Fruit fly (Drosophila melanogaster) whole organism, prepupa: ENCODE data around the gene yrt.
A peak's percentile ranks its signal among the peaks of the same experiment; 100 is the strongest.

Experiments used
- CG10631 ChIP-seq: fragments of 200-800 bp; sonication (Bioruptor generic); optimal IDR thresholded peaks from 2 replicates; lab custom pipeline; 2016; ENCODE audit warnings: missing biosample characterization, missing genetic modification characterization
- CG11902 ChIP-seq: fragments of 200-800 bp; sonication (Bioruptor generic); optimal IDR thresholded peaks from 3 replicates; lab custom pipeline; 2016; ENCODE audit warnings: missing biosample characterization, missing genetic modification characterization
- CG15336 ChIP-seq: fragments of 200-800 bp; sonication (Bioruptor generic); IDR thresholded peaks from 2 replicates; pipeline ENCODE4 v1.3.6; 2022; ENCODE audit warnings: missing biosample characterization, missing genetic modification characterization
- CG1621 ChIP-seq: fragments of 200-800 bp; sonication (Bioruptor generic); optimal IDR thresholded peaks from 3 replicates; lab custom pipeline; 2018; ENCODE audit warnings: missing biosample characterization, mild to moderate bottlenecking, missing genetic modification characterization
- CG3919 ChIP-seq: fragments of 200-800 bp; sonication (Bioruptor generic); optimal IDR thresholded peaks from 3 replicates; lab custom pipeline; 2016; ENCODE audit warnings: missing biosample characterization, missing genetic modification characterization
- CG6163 ChIP-seq: fragments of 200-800 bp; sonication (Bioruptor generic); IDR thresholded peaks from 3 replicates; pipeline ENCODE4 v1.3.6; 2022; ENCODE audit warnings: missing biosample characterization, missing genetic modification characterization
- CG6276 ChIP-seq: fragments of 200-800 bp; sonication (Bioruptor generic); optimal IDR thresholded peaks from 2 replicates; lab custom pipeline; 2017; ENCODE audit warnings: missing biosample characterization, mild to moderate bottlenecking, missing genetic modification characterization
- CG6792 ChIP-seq: fragments of 200-800 bp; sonication (Bioruptor generic); optimal IDR thresholded peaks from 3 replicates; lab custom pipeline; 2016; ENCODE audit warnings: missing biosample characterization, missing genetic modification characterization
- CG6808 ChIP-seq: fragments of 200-800 bp; sonication (Bioruptor generic); optimal IDR thresholded peaks from 3 replicates; lab custom pipeline; 2017; ENCODE audit warnings: missing biosample characterization, missing genetic modification characterization, mild to moderate bottlenecking, moderate library complexity, missing genetic modification reagents
- CG6854 ChIP-seq: fragments of 200-800 bp; sonication (Bioruptor generic); optimal IDR thresholded peaks from 2 replicates; lab custom pipeline; 2017; ENCODE audit warnings: missing biosample characterization, mild to moderate bottlenecking, missing genetic modification characterization
- CG8119 ChIP-seq: fragments of 200-800 bp; sonication (Bioruptor generic); IDR thresholded peaks from 3 replicates; pipeline ENCODE4 v1.3.6; 2022; ENCODE audit warnings: missing biosample characterization, missing genetic modification characterization
- CG8319 ChIP-seq: fragments of 200-800 bp; sonication (Bioruptor generic); optimal IDR thresholded peaks from 3 replicates; lab custom pipeline; 2016; ENCODE audit warnings: missing biosample characterization, missing genetic modification characterization
- CG9139 ChIP-seq: fragments of 200-800 bp; sonication (Bioruptor generic); optimal IDR thresholded peaks from 3 replicates; lab custom pipeline; 2017; ENCODE audit warnings: missing biosample characterization, mild to moderate bottlenecking, missing genetic modification characterization
- Eip75B ChIP-seq: fragments of 200-800 bp; sonication (Bioruptor generic); optimal IDR thresholded peaks from 3 replicates; lab custom pipeline; 2016; ENCODE audit warnings: missing biosample characterization, missing genetic modification characterization
- Eip93F ChIP-seq: fragments of 200-800 bp; sonication (Bioruptor generic); optimal IDR thresholded peaks from 2 replicates; lab custom pipeline; 2016; ENCODE audit warnings: missing biosample characterization, mild to moderate bottlenecking, missing genetic modification characterization
- Ets96B ChIP-seq: fragments of 200-800 bp; optimal IDR thresholded peaks from 2 replicates; lab custom pipeline; 2019; ENCODE audit warnings: missing biosample characterization, mild to moderate bottlenecking, missing genetic modification characterization, moderate library complexity
- Hr38 ChIP-seq: sonication (Bioruptor generic); optimal IDR thresholded peaks from 2 replicates; lab custom pipeline; 2016; ENCODE audit warnings: missing biosample characterization, missing genetic modification characterization
- Hr39 ChIP-seq: fragments of 200-800 bp; sonication (Bioruptor generic); optimal IDR thresholded peaks from 2 replicates; lab custom pipeline; 2016; ENCODE audit warnings: missing biosample characterization, missing genetic modification characterization
- Hr4 ChIP-seq: fragments of 200-800 bp; sonication (Bioruptor generic); optimal IDR thresholded peaks from 3 replicates; lab custom pipeline; 2016; ENCODE audit warnings: missing biosample characterization, missing genetic modification characterization
- Lpt ChIP-seq: fragments of 200-800 bp; sonication (Bioruptor generic); optimal IDR thresholded peaks from 3 replicates; lab custom pipeline; 2016; ENCODE audit warnings: missing biosample characterization, missing genetic modification characterization
- Met ChIP-seq: fragments of 200-800 bp; sonication (Bioruptor generic); optimal IDR thresholded peaks from 3 replicates; lab custom pipeline; 2016; ENCODE audit warnings: missing biosample characterization, missing genetic modification characterization
- OdsH ChIP-seq: fragments of 200-800 bp; sonication (Bioruptor generic); optimal IDR thresholded peaks from 3 replicates; lab custom pipeline; 2016; ENCODE audit warnings: missing biosample characterization, missing genetic modification characterization
- Smox ChIP-seq: fragments of 200-800 bp; sonication (Bioruptor generic); optimal IDR thresholded peaks from 3 replicates; lab custom pipeline; 2016; ENCODE audit warnings: missing biosample characterization, missing genetic modification characterization
- Sox102F ChIP-seq: fragments of 200-800 bp; sonication (Bioruptor generic); optimal IDR thresholded peaks from 2 replicates; lab custom pipeline; 2016; ENCODE audit warnings: missing biosample characterization, mild to moderate bottlenecking, missing genetic modification characterization
- Sox14 ChIP-seq: fragments of 200-800 bp; sonication (Bioruptor generic); optimal IDR thresholded peaks from 3 replicates; lab custom pipeline; 2016; ENCODE audit warnings: missing biosample characterization, missing genetic modification characterization
- achi ChIP-seq: fragments of 200-800 bp; sonication (Bioruptor generic); optimal IDR thresholded peaks from 3 replicates; lab custom pipeline; 2016; ENCODE audit warnings: missing biosample characterization, missing genetic modification characterization
- dac ChIP-seq: fragments of 200-800 bp; sonication (Bioruptor generic); optimal IDR thresholded peaks from 2 replicates; lab custom pipeline; 2017; ENCODE audit warnings: missing biosample characterization, mild to moderate bottlenecking, missing genetic modification characterization
- dsx ChIP-seq: fragments of 200-800 bp; optimal IDR thresholded peaks from 3 replicates; lab custom pipeline; 2019; ENCODE audit warnings: missing biosample characterization, mild to moderate bottlenecking, missing genetic modification characterization, moderate library complexity; ENCODE audit not compliant: poor library complexity, severe bottlenecking
- esn ChIP-seq: fragments of 200-800 bp; sonication (Bioruptor generic); optimal IDR thresholded peaks from 2 replicates; lab custom pipeline; 2016; ENCODE audit warnings: missing biosample characterization, mild to moderate bottlenecking, missing genetic modification characterization, moderate library complexity
- fd59A ChIP-seq: fragments of 200-800 bp; sonication (Bioruptor generic); optimal IDR thresholded peaks from 2 replicates; lab custom pipeline; 2017; ENCODE audit warnings: missing biosample characterization, mild to moderate bottlenecking, missing genetic modification characterization, missing genetic modification reagents
- fkh ChIP-seq: fragments of 200-800 bp; sonication (Bioruptor generic); optimal IDR thresholded peaks from 3 replicates; lab custom pipeline; 2017; ENCODE audit warnings: missing biosample characterization, mild to moderate bottlenecking, missing genetic modification characterization, moderate library complexity
- net ChIP-seq: fragments of 200-800 bp; sonication (Bioruptor generic); optimal IDR thresholded peaks from 3 replicates; lab custom pipeline; 2016; ENCODE audit warnings: missing biosample characterization, missing genetic modification characterization
- pdm3 ChIP-seq: fragments of 200-800 bp; sonication (Bioruptor generic); optimal IDR thresholded peaks from 3 replicates; lab custom pipeline; 2016; ENCODE audit warnings: missing biosample characterization, missing genetic modification characterization
- spab ChIP-seq: fragments of 200-800 bp; sonication (Bioruptor generic); optimal IDR thresholded peaks from 2 replicates; lab custom pipeline; 2017; ENCODE audit warnings: missing biosample characterization, mild to moderate bottlenecking, missing genetic modification characterization, missing genetic modification reagents
- ss ChIP-seq, 2 experiments: fragments of 200-800 bp; sonication (Bioruptor generic); optimal IDR thresholded peaks; 2 replicates in 1 of 2; 3 replicates in 1 of 2; lab custom pipeline; 2017 to 2018; ENCODE audit warnings: mild to moderate bottlenecking in 2 of 2, missing biosample characterization in 2 of 2, missing genetic modification characterization in 2 of 2, moderate library complexity in 1 of 2
- svp ChIP-seq: fragments of 200-800 bp; sonication (Bioruptor generic); peaks from one replicate; lab custom pipeline; 2016; ENCODE audit warnings: missing biosample characterization, missing genetic modification characterization
- topi ChIP-seq: fragments of 200-800 bp; sonication (Bioruptor generic); optimal IDR thresholded peaks from 3 replicates; lab custom pipeline; 2016; ENCODE audit warnings: missing biosample characterization, missing genetic modification characterization
- vri ChIP-seq: fragments of 200-800 bp; sonication (Bioruptor generic); optimal IDR thresholded peaks from 3 replicates; lab custom pipeline; 2016; ENCODE audit warnings: missing biosample characterization, mild to moderate bottlenecking, missing genetic modification characterization

The yrt gene

DNA sequence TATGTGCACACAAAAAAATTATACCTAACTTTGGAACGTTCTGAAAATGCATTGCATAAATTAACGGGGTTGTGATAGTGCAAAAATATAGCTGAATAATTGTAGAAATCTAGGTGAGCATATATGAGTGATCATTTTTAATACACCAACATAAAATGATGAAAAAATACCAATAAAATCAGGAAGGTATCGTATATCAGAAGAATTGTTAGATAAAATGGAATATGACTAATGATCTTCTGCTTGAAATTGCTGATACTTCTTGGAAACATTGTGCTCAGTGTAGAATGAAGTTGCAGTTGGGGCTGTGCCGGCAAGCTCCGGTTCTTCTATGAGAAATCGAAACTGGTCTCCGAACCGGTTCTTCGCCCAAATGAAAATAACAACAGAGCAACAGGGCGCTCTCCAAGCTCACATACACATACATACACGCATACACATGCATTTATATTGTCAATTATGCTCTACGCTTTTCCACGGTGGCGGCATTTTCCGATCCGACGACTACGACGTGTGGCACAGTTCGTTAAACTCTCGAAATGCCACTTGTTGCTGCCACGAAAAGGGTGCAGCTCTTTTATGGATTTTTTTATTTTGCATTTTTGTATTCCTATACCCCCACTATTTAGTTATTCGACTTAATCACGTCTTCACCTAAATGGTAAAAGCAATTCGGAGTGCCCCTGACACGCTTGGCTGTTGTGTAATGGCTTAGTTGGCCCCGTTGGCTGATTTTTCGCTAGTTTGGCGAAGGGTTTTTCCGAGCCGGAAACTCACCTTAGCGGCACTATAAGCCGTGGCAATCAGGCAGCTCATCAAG lies 33.7 kb downstream of the yrt start (continued):
- TF ChIP-seq CG6163 (GFP tag; lab: Robert Waterston, UW) (peak; percentile 88), CG8319 (GFP tag; lab: Kevin White, UChicago) (peak; percentile 88), Ets96B (tag; lab: Kevin White, UChicago) (peak; percentile 93), CG6276 (GFP tag; lab: Kevin White, UChicago) (peak; percentile 92), dac (GFP tag; lab: Kevin White, UChicago) (peak; percentile 82), ss (GFP tag; optimal IDR thresholded peaks at IDR 0.05; lab: Kevin White, UChicago) (peak; percentile 91 to 93), fkh (GFP tag; lab: Kevin White, UChicago) (peak; percentile 18), CG6808 (GFP tag; lab: Kevin White, UChicago) (peak; percentile 93), CG6792 (GFP tag; lab: Kevin White, UChicago) (peak; percentile 94), CG11902 (peak; percentile 81), Hr39 (GFP tag; lab: Kevin White, UChicago) (peak; percentile 94), vri (GFP tag; lab: Kevin White, UChicago) (peak; percentile 93), Sox14 (GFP tag; lab: Kevin White, UChicago) (peak; percentile 96), Met (peak; percentile 95), CG6854 (peak; percentile 68), Lpt (GFP tag; lab: Kevin White, UChicago) (peak; percentile 80), Eip93F (GFP tag; lab: Kevin White, UChicago) (peak; percentile 51)

DNA sequence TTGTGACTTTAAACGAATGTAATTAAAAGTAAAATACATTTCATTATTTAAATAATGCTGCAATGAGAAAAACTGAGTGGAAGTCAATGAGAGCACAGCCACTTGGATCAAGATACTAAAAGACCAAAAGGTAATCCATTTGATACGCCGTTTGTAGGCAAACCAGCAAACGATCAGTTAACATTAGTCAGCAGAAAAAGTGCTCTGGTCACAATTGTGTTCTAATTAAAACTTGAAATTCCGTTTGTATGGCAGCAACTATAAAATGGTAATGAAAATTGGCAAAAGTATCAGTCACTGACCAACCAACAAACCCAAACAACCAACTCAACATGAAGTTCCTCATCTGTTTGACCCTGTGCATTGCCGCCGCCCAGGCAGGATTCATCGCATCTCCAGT lies 37.2 kb downstream of the yrt start, which contains the start of gene CG14377:
Gene CG14377 (plus strand): TSS at position 301 of the 400 bp plus-strand sequence.
- TF ChIP-seq net (GFP tag; lab: Kevin White, UChicago), result no peak
- TF ChIP-seq dsx (GFP tag; lab: Kevin White, UChicago), result no peak
- no peak for TF ChIP-seq svp
- no peak for TF ChIP-seq CG1621 (tag; lab: Kevin White, UChicago)
- TF ChIP-seq Smox, result no peak
- TF ChIP-seq CG6808 (GFP tag; lab: Kevin White, UChicago), result no peak
- TF ChIP-seq spab (GFP tag; lab: Kevin White, UChicago), result no peak
- no peak for TF ChIP-seq CG15336 (GFP tag; lab: Robert Waterston, UW)
- TF ChIP-seq vri (GFP tag; lab: Kevin White, UChicago), result no peak
- TF ChIP-seq fkh (GFP tag; lab: Kevin White, UChicago), result no peak
- TF ChIP-seq topi (GFP tag; lab: Kevin White, UChicago), result no peak
- no peak for TF ChIP-seq Hr4 (GFP tag; lab: Kevin White, UChicago)
- no peak for TF ChIP-seq Lpt (GFP tag; lab: Kevin White, UChicago)
- TF ChIP-seq pdm3 (GFP tag; lab: Kevin White, UChicago), result no peak
- no peak for TF ChIP-seq esn (GFP tag; lab: Kevin White, UChicago)
- TF ChIP-seq fd59A (GFP tag; lab: Kevin White, UChicago), result no peak
- no peak for TF ChIP-seq CG6163 (GFP tag; lab: Robert Waterston, UW)
- TF ChIP-seq CG10631 (GFP tag; lab: Kevin White, UChicago), result no peak
- no peak for TF ChIP-seq CG9139

DNA sequence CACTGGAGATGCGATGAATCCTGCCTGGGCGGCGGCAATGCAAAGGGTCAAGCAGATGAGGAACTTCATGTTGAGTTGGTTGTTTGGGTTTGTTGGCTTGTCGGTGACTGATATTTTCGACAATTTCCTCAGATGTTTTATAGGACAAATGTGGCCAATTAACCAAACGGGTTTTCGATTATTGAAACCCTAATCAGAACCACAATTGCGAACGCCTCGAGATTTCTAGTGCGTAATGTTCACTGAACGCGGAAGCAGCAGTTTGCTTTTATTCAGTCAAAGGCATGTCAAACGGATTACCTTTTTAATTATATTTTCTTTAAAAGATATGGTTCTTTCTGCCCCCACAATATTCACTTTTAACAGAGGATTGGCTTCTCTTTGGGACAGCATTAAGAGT lies 37.7 kb downstream of the yrt start, which contains the start of gene CG14374:
Gene CG14374 (minus strand): TSS at position 101 of the 400 bp plus-strand sequence.
- TF ChIP-seq CG9139, result no peak
- no peak for TF ChIP-seq Hr4 (GFP tag; lab: Kevin White, UChicago)
- TF ChIP-seq Sox102F (GFP tag; lab: Kevin White, UChicago), result no peak
- TF ChIP-seq ss (GFP tag; optimal IDR thresholded peaks at IDR 0.05; lab: Kevin White, UChicago), result no peak
- TF ChIP-seq CG6163 (GFP tag; lab: Robert Waterston, UW), result no peak
- TF ChIP-seq Eip75B (GFP tag; lab: Kevin White, UChicago), result no peak
- TF ChIP-seq CG6808 (GFP tag; lab: Kevin White, UChicago), result no peak
- no peak for TF ChIP-seq CG6792 (GFP tag; lab: Kevin White, UChicago)
- no peak for TF ChIP-seq esn (GFP tag; lab: Kevin White, UChicago)
- TF ChIP-seq Hr38 (GFP tag; lab: Kevin White, UChicago), result no peak
- TF ChIP-seq OdsH (GFP tag; lab: Kevin White, UChicago), result no peak
- no peak for TF ChIP-seq achi (GFP tag; lab: Kevin White, UChicago)
- TF ChIP-seq CG8319 (GFP tag; lab: Kevin White, UChicago), result no peak
- no peak for TF ChIP-seq CG3919 (GFP tag; lab: Kevin White, UChicago)
- no peak for TF ChIP-seq CG8119 (GFP tag; lab: Robert Waterston, UW)
- no peak for TF ChIP-seq Hr39 (GFP tag; lab: Kevin White, UChicago)
- no peak for TF ChIP-seq spab (GFP tag; lab: Kevin White, UChicago)
- TF ChIP-seq, all 60 proteins: peak for 0
